Worm (Caenorhabditis elegans) whole organism, mixed stage, embryonic: ENCODE measurements around the gene C09F5.3.

Experiments
- elt-1 ChIP-seq: sonication (generic microtip); optimal IDR thresholded peaks from 2 replicates; lab custom pipeline; 2017; ENCODE audit warnings: missing genetic modification characterization, mild to moderate bottlenecking, missing compliant biosample characterization, antibody characterized with exemption, moderate library complexity, borderline replicate concordance; ENCODE audit not compliant: insufficient read depth
- hlh-1 ChIP-seq: fragments of 150-350 bp; optimal IDR thresholded peaks from 2 replicates; lab custom pipeline; 2014; ENCODE audit warnings: missing biosample characterization, missing genetic modification reagents, missing genetic modification characterization
- lin-13 ChIP-seq: fragments of 150-350 bp; optimal IDR thresholded peaks from 2 replicates; lab custom pipeline; 2014; ENCODE audit warnings: missing biosample characterization, missing genetic modification characterization
- pha-4 ChIP-seq: fragments of 150-350 bp; optimal IDR thresholded peaks from 2 replicates; lab custom pipeline; 2018; ENCODE audit warnings: missing biosample characterization, missing genetic modification reagents, missing genetic modification characterization
- snpc-4 ChIP-seq: fragments of 150-350 bp; optimal IDR thresholded peaks from 2 replicates; lab custom pipeline; 2014; ENCODE audit warnings: missing biosample characterization, missing genetic modification characterization
- unc-39 ChIP-seq: fragments of 150-350 bp; optimal IDR thresholded peaks from 2 replicates; lab custom pipeline; 2014; ENCODE audit warnings: missing biosample characterization, missing genetic modification characterization

DNA sequence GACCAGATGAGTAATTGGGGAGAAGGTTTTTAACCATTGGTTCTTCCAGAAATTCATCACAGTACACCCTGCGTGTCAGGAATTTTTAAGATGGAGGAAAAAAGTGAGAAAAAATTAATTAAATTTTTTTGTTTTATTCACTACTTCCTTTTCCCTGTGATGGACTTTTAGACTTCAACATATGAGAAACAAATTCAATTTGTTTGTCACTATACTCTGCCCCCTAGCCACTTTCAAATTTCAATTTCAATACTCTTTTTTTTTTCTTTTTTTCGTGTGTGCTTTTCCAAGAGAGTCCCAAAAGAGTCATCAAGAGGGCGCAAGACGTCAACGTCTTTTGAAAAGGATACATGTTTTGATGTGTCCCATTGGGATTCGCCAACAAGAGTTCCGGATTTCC is 52.3 kb downstream of the C09F5.3 start:
- no peak for TF ChIP-seq snpc-4 (tag; lab: Kevin White, UChicago)
- no peak for TF ChIP-seq hlh-1 (tag; lab: Kevin White, UChicago)
- TF ChIP-seq lin-13 (tag; lab: Kevin White, UChicago) = no peak
- TF ChIP-seq elt-1 (tag; lab: Kevin White, UChicago) = no peak
- no peak for TF ChIP-seq pha-4
- no peak for TF ChIP-seq unc-39 (tag; lab: Kevin White, UChicago)
